Fruit fly (Drosophila melanogaster): ENCODE measurements around the gene FucTB.

Gene FucTB

dm6 chr2L:9449257-9449972, 18.6 kb upstream of the FucTB start (continued):
- peak; percentile 96 for TF ChIP-seq zfh1 (GFP tag; IDR thresholded peaks at IDR 0.05)
- TF ChIP-seq Hr3 (GFP tag; optimal IDR thresholded peaks at IDR 0.05), result peak; percentile 96
- peak; percentile 84 for TF ChIP-seq nau (GFP tag; optimal IDR thresholded peaks at IDR 0.05)
- peak; percentile 67 for TF ChIP-seq CG7928 (GFP tag; optimal IDR thresholded peaks at IDR 0.05)
- TF ChIP-seq Abd-B (GFP tag; optimal IDR thresholded peaks at IDR 0.05), result peak; percentile 97
- peak; percentile 93 for TF ChIP-seq tio (GFP tag; optimal IDR thresholded peaks at IDR 0.05)
- TF ChIP-seq CG8089 (GFP tag; optimal IDR thresholded peaks at IDR 0.05), result peak; percentile 65
- TF ChIP-seq onecut (GFP tag; IDR thresholded peaks at IDR 0.05), result peak; percentile 90
- peak; percentile 51 for TF ChIP-seq CG16863 (GFP tag; optimal IDR thresholded peaks at IDR 0.05)
- TF ChIP-seq CG11093 (GFP tag; IDR thresholded peaks at IDR 0.05), result peak; percentile 96
- TF ChIP-seq Ptx1 (GFP tag; IDR thresholded peaks at IDR 0.05), result peak; percentile 97
- TF ChIP-seq CkIIα-i1 (GFP tag; IDR thresholded peaks at IDR 0.05), result peak; percentile 49; the same call in 1 of the 2 replicates
- TF ChIP-seq her (GFP tag; optimal IDR thresholded peaks at IDR 0.05), result peak; percentile 67
- TF ChIP-seq Tbp (GFP tag; optimal IDR thresholded peaks at IDR 0.05), result no peak
- peak; percentile 97 for TF ChIP-seq lmd (GFP tag; IDR thresholded peaks at IDR 0.05)
- TF ChIP-seq CG18262 (tag; optimal IDR thresholded peaks at IDR 0.05), result peak; percentile 98
- TF ChIP-seq gem (tag; optimal IDR thresholded peaks at IDR 0.05), result peak; percentile 97
- TF ChIP-seq gfzf (GFP tag; optimal IDR thresholded peaks at IDR 0.05), result no peak
- peak; percentile 95 for TF ChIP-seq sisA (GFP tag; IDR thresholded peaks at IDR 0.05)
- no peak for TF ChIP-seq zen2 (GFP tag; IDR thresholded peaks at IDR 0.05; ENCODE audit: partially characterized antibody)
- TF ChIP-seq CG1647 (GFP tag; optimal IDR thresholded peaks at IDR 0.05), result peak; percentile 76
- TF ChIP-seq CG5180 (GFP tag; optimal IDR thresholded peaks at IDR 0.05), result peak; percentile 88
- TF ChIP-seq Ssrp (tag; optimal IDR thresholded peaks at IDR 0.05), result peak; percentile 99
- TF ChIP-seq CG13424 (tag; optimal IDR thresholded peaks at IDR 0.05), result peak; percentile 97
- no peak for TF ChIP-seq inv (GFP tag; IDR thresholded peaks at IDR 0.05; ENCODE audit: partially characterized antibody)
- peak; percentile 37 for TF ChIP-seq amos (GFP tag; IDR thresholded peaks at IDR 0.05; ENCODE audit: partially characterized antibody)
- peak; percentile 98 for TF ChIP-seq CG4404 (GFP tag; IDR thresholded peaks at IDR 0.05)
- peak; percentile 94 for TF ChIP-seq CG12219 (GFP tag; optimal IDR thresholded peaks at IDR 0.05)
- peak; percentile 90 for TF ChIP-seq sens (GFP tag)
- peak; percentile 95 for TF ChIP-seq CG14014 (GFP tag; IDR thresholded peaks at IDR 0.05)
- TF ChIP-seq Ets97D (GFP tag; optimal IDR thresholded peaks at IDR 0.05), result no peak
- peak; percentile 90 for TF ChIP-seq otp (GFP tag; IDR thresholded peaks at IDR 0.05)
- TF ChIP-seq CG33557 (GFP tag; optimal IDR thresholded peaks at IDR 0.05), result peak; percentile 98
- peak; percentile 75 for TF ChIP-seq vfl (GFP tag; optimal IDR thresholded peaks at IDR 0.05)
- TF ChIP-seq sr (GFP tag; IDR thresholded peaks at IDR 0.05), result peak; percentile 36; the same call in 2 of the 3 replicates
- no peak for TF ChIP-seq usp (GFP tag; optimal IDR thresholded peaks at IDR 0.05)
- peak; percentile 93 for TF ChIP-seq ewg (GFP tag; optimal IDR thresholded peaks at IDR 0.05)
- peak; percentile 90 for TF ChIP-seq psq (GFP tag; optimal IDR thresholded peaks at IDR 0.05)
- peak; percentile 93 for TF ChIP-seq PHDP (tag; optimal IDR thresholded peaks at IDR 0.05)
- TF ChIP-seq CG9817 (tag; optimal IDR thresholded peaks at IDR 0.05), result peak; percentile 92
- no peak for TF ChIP-seq hb (GFP tag; IDR thresholded peaks at IDR 0.05; ENCODE audit: partially characterized antibody)
- peak in 1 of 2 experiments; percentile 79 for TF ChIP-seq insv (GFP tag; optimal IDR thresholded peaks at IDR 0.05)
